Worm (Caenorhabditis elegans): ENCODE results near the gene ZK550.6.
"Not testable (repeated sequence)": the region's sequence is repeated elsewhere in the genome, so short reads cannot be mapped to it uniquely, and the experiment has no call there.

ZK550.6 gene

DNA sequence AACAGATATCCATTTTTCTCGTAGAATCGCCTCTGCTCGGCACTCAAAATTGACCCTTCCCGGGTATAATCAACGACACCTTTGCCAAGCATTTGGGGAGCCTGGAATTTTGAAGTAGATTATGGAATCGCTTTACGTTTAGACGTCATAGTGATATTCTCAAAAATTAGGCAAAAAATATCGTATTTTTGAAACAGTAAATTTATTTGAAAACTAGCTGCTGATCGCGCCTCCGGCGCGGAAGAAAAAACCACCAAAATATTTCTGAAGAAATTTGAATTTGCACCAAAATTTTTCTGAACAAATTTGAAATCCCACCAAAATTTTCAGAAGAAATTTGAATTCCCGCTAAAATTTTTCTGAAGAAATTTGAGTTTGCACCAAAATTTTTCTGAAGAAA lies at the start of gene ZK550.6:
TSS of gene ZK550.6 (minus strand) at position 101 of the 400 bp plus-strand sequence.
- TF ChIP-seq ref-1 (GFP tag; conservative IDR thresholded peaks at IDR 0.05) (no peak), flt-1 (GFP tag; IDR thresholded peaks at IDR 0.05) (no peak), ztf-29 (GFP tag; IDR thresholded peaks at IDR 0.05) (no peak), tab-1 (GFP tag; IDR thresholded peaks at IDR 0.05) (no peak), med-1 (GFP tag; optimal IDR thresholded peaks at IDR 0.05; ENCODE audit: insufficient read depth) (no peak), ztf-23 (GFP tag; IDR thresholded peaks at IDR 0.05) (no peak)

DNA sequence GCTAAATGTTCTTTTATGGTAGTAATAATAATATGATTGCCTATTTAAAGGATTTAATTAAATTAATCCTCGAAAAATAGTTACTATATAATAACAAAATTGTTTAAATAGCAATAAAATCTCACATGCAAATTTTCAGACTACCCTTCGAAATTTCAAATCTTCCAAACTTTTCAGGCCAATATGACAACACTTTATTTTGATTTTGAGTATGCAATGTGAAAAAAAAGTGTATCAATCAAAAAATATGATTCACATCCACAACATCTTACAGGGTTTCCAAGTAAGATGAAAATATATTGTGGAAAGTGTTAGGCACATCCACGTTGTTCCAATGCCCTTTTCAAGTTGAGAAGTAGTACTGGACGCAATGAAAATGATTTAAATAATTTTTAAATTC lies 49.6 kb upstream of the ZK550.6 start, which contains the start of gene snf-9:
TSS of gene snf-9 (plus strand) at position 301 of the 400 bp plus-strand sequence.
- no peak for TF ChIP-seq tab-1 (GFP tag; IDR thresholded peaks at IDR 0.05)
- no peak for TF ChIP-seq flt-1 (GFP tag; IDR thresholded peaks at IDR 0.05)
- TF ChIP-seq cog-1 (tag; optimal IDR thresholded peaks at IDR 0.05) = no peak

ce11 chrIV:17308211-17308610 lies 45.9 kb upstream of the ZK550.6 start, which contains the start of gene T28F3.9:
TSS of gene T28F3.9 (plus strand) at chrIV:17308511.
- TF ChIP-seq ztf-29 (GFP tag; IDR thresholded peaks at IDR 0.05) (no peak), cog-1 (tag; optimal IDR thresholded peaks at IDR 0.05) (no peak), T22C8.4 (GFP tag; IDR thresholded peaks at IDR 0.05) (no peak), med-1 (GFP tag; optimal IDR thresholded peaks at IDR 0.05; ENCODE audit: insufficient read depth) (no peak), ztf-23 (GFP tag; IDR thresholded peaks at IDR 0.05) (no peak), tab-1 (GFP tag; IDR thresholded peaks at IDR 0.05) (no peak), klf-2 (GFP tag; conservative IDR thresholded peaks at IDR 0.05) (no peak), flt-1 (GFP tag; IDR thresholded peaks at IDR 0.05) (no peak), ref-1 (GFP tag; conservative IDR thresholded peaks at IDR 0.05) (no peak)

DNA sequence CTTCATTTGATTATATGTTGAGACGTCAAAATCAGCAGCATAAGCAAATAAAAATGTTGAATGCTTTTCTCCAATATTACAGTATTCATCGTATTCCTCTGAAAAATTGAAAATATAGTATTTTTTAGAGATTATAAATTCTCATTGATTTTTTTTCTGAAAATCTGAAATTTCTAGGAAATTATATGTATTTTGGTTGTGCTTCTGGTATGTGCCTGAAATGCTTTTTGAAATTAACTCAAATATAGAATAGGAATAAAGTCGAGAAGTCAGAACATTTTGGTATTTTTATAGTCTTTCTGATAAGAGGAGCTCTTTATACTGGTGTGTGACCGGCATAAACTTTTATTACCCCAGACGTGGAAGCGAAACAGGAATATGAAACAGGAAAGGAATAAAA lies 44.9 kb upstream of the ZK550.6 start, which contains the start of gene T28F3.8:
TSS of gene T28F3.8 (minus strand) at position 101 of the 400 bp plus-strand sequence.
- TF ChIP-seq ref-1 (GFP tag; conservative IDR thresholded peaks at IDR 0.05); klf-2 (GFP tag; conservative IDR thresholded peaks at IDR 0.05); ztf-23 (GFP tag; IDR thresholded peaks at IDR 0.05): not testable (repeated sequence)

DNA sequence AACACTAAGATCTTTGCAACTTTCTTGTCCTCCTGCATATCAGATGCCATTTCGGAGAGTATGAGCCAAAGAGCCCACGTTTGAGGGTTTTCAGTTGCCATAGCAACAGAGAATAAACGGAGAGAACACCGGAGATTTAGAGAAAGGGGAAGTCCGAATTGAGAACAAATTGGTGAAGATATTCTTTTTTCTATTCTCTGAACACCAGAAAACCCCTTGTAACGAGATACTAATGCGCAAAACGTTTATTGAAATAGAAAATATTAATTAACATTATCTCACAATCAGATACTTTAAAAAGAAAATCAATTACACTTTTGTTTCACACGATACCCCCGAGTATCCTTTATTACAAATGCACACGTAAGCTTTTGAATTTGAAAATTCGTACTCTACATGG lies 39.6 kb upstream of the ZK550.6 start, which contains the start of gene ifta-2:
TSS of gene ifta-2 (minus strand) at position 101 of the 400 bp plus-strand sequence.
- TF ChIP-seq med-1 (GFP tag; optimal IDR thresholded peaks at IDR 0.05; ENCODE audit: insufficient read depth) = no peak
- TF ChIP-seq flt-1 (GFP tag; IDR thresholded peaks at IDR 0.05) = no peak
- no peak for TF ChIP-seq tab-1 (GFP tag; IDR thresholded peaks at IDR 0.05)
- no peak for TF ChIP-seq cog-1 (tag; optimal IDR thresholded peaks at IDR 0.05)
- no peak for TF ChIP-seq klf-2 (GFP tag; conservative IDR thresholded peaks at IDR 0.05)
- TF ChIP-seq ref-1 (GFP tag; conservative IDR thresholded peaks at IDR 0.05) = no peak
- no peak for TF ChIP-seq ztf-29 (GFP tag; IDR thresholded peaks at IDR 0.05)
- no peak for TF ChIP-seq T22C8.4 (GFP tag; IDR thresholded peaks at IDR 0.05)
- TF ChIP-seq ztf-23 (GFP tag; IDR thresholded peaks at IDR 0.05) = no peak

- TF ChIP-seq flt-1 (GFP tag; IDR thresholded peaks at IDR 0.05) = no peak
Observed at ce11 chrIV:17294489-17294888, 32.2 kb upstream of the ZK550.6 start, which contains the start of gene T28F3.5. TSS of gene T28F3.5 (plus strand) at chrIV:17294789.

DNA sequence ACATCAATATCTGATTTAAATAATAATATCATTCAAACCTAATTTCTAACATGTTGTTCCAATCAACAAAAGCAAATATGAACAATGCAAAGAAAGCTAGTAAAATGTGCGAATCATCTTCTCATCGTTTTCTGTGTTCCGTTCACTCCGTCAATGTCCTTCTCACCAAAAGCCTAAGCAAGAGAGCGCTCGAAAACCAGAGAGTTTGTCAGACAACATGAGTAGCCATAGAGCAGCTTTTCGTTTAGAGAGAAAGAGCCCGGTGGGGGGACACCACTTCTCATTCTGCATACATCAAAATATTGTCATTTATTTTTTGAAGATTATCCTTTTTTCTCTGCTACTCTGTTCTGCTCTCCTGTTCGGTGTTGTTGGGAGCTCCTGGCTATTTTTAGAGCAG lies 31.4 kb upstream of the ZK550.6 start:
- TF ChIP-seq ref-1 (GFP tag; conservative IDR thresholded peaks at IDR 0.05) (no peak), flt-1 (GFP tag; IDR thresholded peaks at IDR 0.05) (no peak), cog-1 (tag; optimal IDR thresholded peaks at IDR 0.05) (no peak), tab-1 (GFP tag; IDR thresholded peaks at IDR 0.05) (no peak), T22C8.4 (GFP tag; IDR thresholded peaks at IDR 0.05) (no peak), med-1 (GFP tag; optimal IDR thresholded peaks at IDR 0.05; ENCODE audit: insufficient read depth) (no peak), ztf-23 (GFP tag; IDR thresholded peaks at IDR 0.05) (no peak), klf-2 (GFP tag; conservative IDR thresholded peaks at IDR 0.05) (no peak), ztf-29 (GFP tag; IDR thresholded peaks at IDR 0.05) (no peak)

- no peak for TF ChIP-seq cog-1 (tag; optimal IDR thresholded peaks at IDR 0.05)
- no peak for TF ChIP-seq T22C8.4 (GFP tag; IDR thresholded peaks at IDR 0.05)
- no peak for TF ChIP-seq ref-1 (GFP tag; conservative IDR thresholded peaks at IDR 0.05)
- no peak for TF ChIP-seq ztf-23 (GFP tag; IDR thresholded peaks at IDR 0.05)
- TF ChIP-seq med-1 (GFP tag; optimal IDR thresholded peaks at IDR 0.05; ENCODE audit: insufficient read depth) = no peak
- TF ChIP-seq flt-1 (GFP tag; IDR thresholded peaks at IDR 0.05) = no peak
- TF ChIP-seq klf-2 (GFP tag; conservative IDR thresholded peaks at IDR 0.05) = no peak
- no peak for TF ChIP-seq tab-1 (GFP tag; IDR thresholded peaks at IDR 0.05)
- no peak for TF ChIP-seq ztf-29 (GFP tag; IDR thresholded peaks at IDR 0.05)
Observed at ce11 chrIV:17293068-17293467, 30.8 kb upstream of the ZK550.6 start.

DNA sequence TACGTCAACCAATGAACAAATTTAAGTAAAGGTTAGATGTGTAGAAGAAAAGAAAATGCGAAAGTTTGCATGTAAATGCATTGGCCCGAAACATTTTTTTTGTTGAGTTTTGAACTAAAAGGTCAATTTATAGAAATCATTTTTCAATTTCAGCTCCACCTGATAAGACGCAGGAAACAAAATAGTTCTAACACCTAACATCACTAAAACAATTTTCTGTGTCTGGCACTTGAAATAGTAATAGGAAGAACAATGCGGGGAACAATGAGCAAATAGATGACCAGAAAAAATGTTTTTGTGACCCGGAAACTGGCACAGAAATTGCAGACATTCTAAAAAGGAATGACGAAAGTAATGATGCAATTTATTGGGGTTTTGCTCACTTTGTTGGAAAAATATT lies 30.1 kb upstream of the ZK550.6 start:
- TF ChIP-seq cog-1 (tag; optimal IDR thresholded peaks at IDR 0.05) (no peak), ztf-29 (GFP tag; IDR thresholded peaks at IDR 0.05) (no peak), T22C8.4 (GFP tag; IDR thresholded peaks at IDR 0.05) (no peak), med-1 (GFP tag; optimal IDR thresholded peaks at IDR 0.05; ENCODE audit: insufficient read depth) (no peak), ref-1 (GFP tag; conservative IDR thresholded peaks at IDR 0.05) (no peak), ztf-23 (GFP tag; IDR thresholded peaks at IDR 0.05) (no peak), klf-2 (GFP tag; conservative IDR thresholded peaks at IDR 0.05) (no peak), flt-1 (GFP tag; IDR thresholded peaks at IDR 0.05) (no peak), tab-1 (GFP tag; IDR thresholded peaks at IDR 0.05) (no peak)

ce11 chrIV:17291629-17292199 lies 29.4 kb upstream of the ZK550.6 start, which contains the start of the genes T28F3.11 and slc-17.4:
TSS of gene T28F3.11 (minus strand) at chrIV:17291679.
TSS of gene slc-17.4 (minus strand) at chrIV:17291733.
- TF ChIP-seq ref-1 (GFP tag; conservative IDR thresholded peaks at IDR 0.05) (no peak), cog-1 (tag; optimal IDR thresholded peaks at IDR 0.05) (no peak), flt-1 (GFP tag; IDR thresholded peaks at IDR 0.05) (no peak), ztf-29 (GFP tag; IDR thresholded peaks at IDR 0.05) (no peak), klf-2 (GFP tag; conservative IDR thresholded peaks at IDR 0.05) (no peak), med-1 (GFP tag; optimal IDR thresholded peaks at IDR 0.05; ENCODE audit: insufficient read depth) (no peak), T22C8.4 (GFP tag; IDR thresholded peaks at IDR 0.05) (no peak), ztf-23 (GFP tag; IDR thresholded peaks at IDR 0.05) (no peak), tab-1 (GFP tag; IDR thresholded peaks at IDR 0.05) (no peak)

Measured in whole organism, midembryonic.